Worm (Caenorhabditis elegans): ENCODE data around the gene nep-6.

nep-6 gene

DNA sequence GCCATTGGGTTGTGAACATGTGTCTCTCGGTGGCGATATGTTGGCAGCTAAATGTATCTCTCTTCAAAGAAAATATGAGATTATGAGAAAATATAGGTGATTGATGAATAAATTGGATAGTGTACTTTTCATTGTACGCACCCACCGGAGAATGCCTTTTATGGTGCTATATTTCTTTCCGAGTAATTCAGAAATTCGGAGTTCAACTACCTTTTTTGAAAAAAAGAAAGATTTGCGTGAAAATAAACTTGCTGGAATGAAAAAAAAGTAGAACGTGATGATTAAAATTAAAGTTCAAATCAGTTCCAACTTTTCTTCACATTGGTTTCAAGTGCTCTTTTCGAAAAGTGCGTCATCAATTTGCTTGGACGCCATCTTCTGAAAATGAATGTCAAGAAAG, 13.1 kb upstream of the nep-6 start, which contains the start of gene nep-8:
Gene nep-8, plus strand, starts transcription at position 301 of the 400 bp plus-strand sequence.
- TF ChIP-seq ama-1 (optimal IDR thresholded peaks at IDR 0.05) (no peak), B0310.2 (tag; optimal IDR thresholded peaks at IDR 0.05) (no peak), tbx-37 (GFP tag; conservative IDR thresholded peaks at IDR 0.05) (no peak), hmg-4 (GFP tag; optimal IDR thresholded peaks at IDR 0.05) (no peak), ceh-13 (GFP tag; optimal IDR thresholded peaks at IDR 0.05) (no peak), F13C5.2 (tag; optimal IDR thresholded peaks at IDR 0.05) (no peak), ceh-36 (tag; optimal IDR thresholded peaks at IDR 0.05) (no peak), ets-7 (tag; optimal IDR thresholded peaks at IDR 0.05) (no peak), pes-1 (GFP tag; IDR thresholded peaks at IDR 0.05) (no peak), hmbx-1 (tag; optimal IDR thresholded peaks at IDR 0.05) (no peak), tra-4 (tag; optimal IDR thresholded peaks at IDR 0.05) (no peak), hnd-1 (tag; optimal IDR thresholded peaks at IDR 0.05) (no peak), flt-1 (GFP tag; IDR thresholded peaks at IDR 0.05) (no peak), scrt-1 (GFP tag; IDR thresholded peaks at IDR 0.05) (no peak), sea-1 (GFP tag; conservative IDR thresholded peaks at IDR 0.05) (no peak), aly-1 (tag; optimal IDR thresholded peaks at IDR 0.05) (no peak), tbx-11 (GFP tag; IDR thresholded peaks at IDR 0.05) (no peak)

DNA sequence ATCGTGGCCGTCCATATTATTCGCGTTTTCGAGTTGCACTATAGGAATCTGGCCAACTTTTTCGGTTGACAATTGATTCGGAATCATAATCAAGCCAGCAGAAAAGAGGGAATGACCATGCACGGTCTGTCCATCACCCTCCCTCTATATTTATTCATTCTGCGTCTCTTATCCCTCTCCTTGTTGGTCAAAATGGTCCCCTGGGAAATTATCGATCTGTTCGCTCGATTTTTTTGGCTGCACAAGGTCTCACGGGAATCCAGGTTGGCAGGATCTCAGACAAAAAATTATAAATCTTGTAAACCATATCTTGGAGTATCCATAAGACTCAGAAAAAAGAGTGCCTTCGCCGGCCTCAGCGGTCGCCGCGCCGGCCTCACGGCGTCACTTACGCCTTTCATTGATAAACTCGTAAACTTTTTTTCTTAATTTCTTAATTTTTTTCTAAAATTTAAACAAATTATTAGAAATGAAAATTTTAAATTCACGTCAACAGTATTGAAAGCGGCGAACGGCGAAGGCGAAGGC, 2.2 kb upstream of the nep-6 start, which contains the start of the genes F18A12.7 and F18A12.2:
Gene F18A12.7, minus strand, starts transcription at position 101 of the 528 bp plus-strand sequence.
Gene F18A12.2, plus strand, starts transcription at position 478 of the 528 bp plus-strand sequence.
- TF ChIP-seq pes-1 (GFP tag; IDR thresholded peaks at IDR 0.05) (no peak), tbx-37 (GFP tag; conservative IDR thresholded peaks at IDR 0.05) (no peak)

DNA sequence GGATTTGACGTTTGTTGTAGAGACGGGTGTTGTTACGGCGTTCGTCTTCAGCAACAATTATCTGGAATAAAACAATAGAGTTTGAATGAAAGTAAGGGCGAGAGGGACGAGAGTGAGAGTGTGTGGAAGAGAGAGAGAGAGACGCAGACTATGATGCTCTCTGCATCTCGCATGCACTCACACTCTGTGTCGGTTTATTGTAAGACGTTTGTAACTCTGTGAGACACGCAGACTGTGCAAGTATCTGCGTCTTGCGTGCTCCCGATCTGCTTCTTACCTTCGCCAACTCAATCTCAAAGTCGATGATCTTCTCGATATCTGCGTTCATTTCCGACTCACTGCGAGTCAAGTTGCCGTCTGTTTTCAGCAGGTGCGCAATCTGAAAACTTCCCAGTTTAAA, 6.3 kb downstream of the nep-6 start:
- TF ChIP-seq flt-1 (GFP tag; IDR thresholded peaks at IDR 0.05), result no peak
- TF ChIP-seq hmg-4 (GFP tag; optimal IDR thresholded peaks at IDR 0.05), result no peak
- no peak for TF ChIP-seq B0310.2 (tag; optimal IDR thresholded peaks at IDR 0.05)

DNA sequence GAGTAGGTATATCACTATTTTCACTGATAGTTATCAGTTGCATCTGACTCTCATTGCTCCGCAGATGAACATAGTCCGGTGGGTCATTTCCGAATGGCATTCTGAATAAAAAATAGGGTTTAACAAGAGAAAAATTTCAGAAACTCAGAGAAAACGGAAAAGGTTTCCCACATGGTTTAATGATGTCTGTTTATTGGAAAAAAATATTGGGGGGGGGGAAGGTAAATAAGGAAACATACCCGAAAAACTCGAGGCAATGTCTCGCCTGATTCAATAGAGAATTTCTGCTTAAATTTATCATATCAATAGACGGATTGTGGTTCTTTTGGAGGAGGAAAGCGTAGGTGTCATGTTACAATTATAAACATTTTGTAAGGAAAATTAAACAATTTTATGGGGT, 8.8 kb downstream of the nep-6 start, which contains the start of gene nep-11:
Gene nep-11, minus strand, starts transcription at position 101 of the 400 bp plus-strand sequence.
- TF ChIP-seq hmbx-1 (tag; optimal IDR thresholded peaks at IDR 0.05) (no peak), F13C5.2 (tag; optimal IDR thresholded peaks at IDR 0.05) (no peak), scrt-1 (GFP tag; IDR thresholded peaks at IDR 0.05) (no peak), hmg-4 (GFP tag; optimal IDR thresholded peaks at IDR 0.05) (no peak), hnd-1 (tag; optimal IDR thresholded peaks at IDR 0.05) (no peak), ama-1 (optimal IDR thresholded peaks at IDR 0.05) (no peak), tra-4 (tag; optimal IDR thresholded peaks at IDR 0.05) (no peak), sea-1 (GFP tag; conservative IDR thresholded peaks at IDR 0.05) (no peak), aly-1 (tag; optimal IDR thresholded peaks at IDR 0.05) (no peak), ceh-13 (GFP tag; optimal IDR thresholded peaks at IDR 0.05) (no peak)

DNA sequence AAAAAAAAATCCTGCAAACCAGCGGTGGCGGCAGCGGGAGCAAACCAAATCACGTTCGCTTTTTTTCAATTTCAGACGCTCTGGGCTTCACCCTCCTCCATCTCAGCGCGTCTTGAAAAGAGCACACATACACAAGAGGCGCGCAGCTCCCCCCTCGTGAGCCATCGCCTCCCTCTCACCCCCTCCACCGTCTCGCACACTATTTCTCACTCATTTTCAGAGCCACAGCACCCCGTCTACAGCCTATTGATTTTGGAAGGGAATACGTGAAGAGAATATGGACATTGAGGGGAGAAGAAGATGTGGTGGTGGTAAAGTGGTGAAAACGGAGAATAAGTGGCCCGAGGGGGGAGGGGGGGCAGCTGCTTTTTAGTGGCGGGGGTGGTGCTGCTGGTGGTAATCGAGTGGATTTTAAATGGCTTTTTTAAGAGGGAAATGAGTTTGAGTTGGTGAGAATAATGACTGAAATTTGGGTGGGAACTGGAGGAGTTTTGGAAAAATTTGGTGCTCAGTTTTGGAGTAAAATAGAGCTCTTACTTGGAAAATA, 11.6 kb downstream of the nep-6 start:
- TF ChIP-seq pes-1 (GFP tag; IDR thresholded peaks at IDR 0.05) (no peak), tbx-11 (GFP tag; IDR thresholded peaks at IDR 0.05) (no peak), tra-4 (tag; optimal IDR thresholded peaks at IDR 0.05) (no peak), F13C5.2 (tag; optimal IDR thresholded peaks at IDR 0.05) (no peak), flt-1 (GFP tag; IDR thresholded peaks at IDR 0.05) (no peak), sea-1 (GFP tag; conservative IDR thresholded peaks at IDR 0.05) (no peak), aly-1 (tag; optimal IDR thresholded peaks at IDR 0.05) (no peak), hmg-4 (GFP tag; optimal IDR thresholded peaks at IDR 0.05) (no peak), scrt-1 (GFP tag; IDR thresholded peaks at IDR 0.05) (no peak), B0310.2 (tag; optimal IDR thresholded peaks at IDR 0.05) (no peak), ceh-36 (tag; optimal IDR thresholded peaks at IDR 0.05) (no peak), hmbx-1 (tag; optimal IDR thresholded peaks at IDR 0.05) (no peak), tbx-37 (GFP tag; conservative IDR thresholded peaks at IDR 0.05) (no peak), ceh-13 (GFP tag; optimal IDR thresholded peaks at IDR 0.05) (no peak), ets-7 (tag; optimal IDR thresholded peaks at IDR 0.05) (no peak), ama-1 (optimal IDR thresholded peaks at IDR 0.05) (no peak)

DNA sequence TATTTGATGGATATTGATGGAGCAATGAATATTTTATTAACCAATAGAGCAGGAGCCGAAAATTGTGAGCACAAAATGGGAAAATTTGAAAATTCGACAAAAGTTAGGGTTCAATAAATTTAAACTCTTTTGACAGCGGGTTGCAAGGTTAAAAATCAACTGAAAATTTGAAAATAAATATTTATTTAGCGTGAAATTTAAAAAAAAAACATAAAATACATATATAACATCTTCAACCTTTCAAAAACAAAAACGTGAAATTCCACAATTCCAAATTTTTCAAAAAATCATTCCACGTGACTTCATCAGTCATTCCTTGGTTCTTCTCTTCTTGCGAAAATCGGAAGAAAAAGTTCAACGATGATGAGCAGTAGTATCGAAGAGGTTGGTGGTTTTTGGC, 12.8 kb downstream of the nep-6 start, which contains the start of gene C16C8.18:
Gene C16C8.18, plus strand, starts transcription at position 301 of the 400 bp plus-strand sequence.
- TF ChIP-seq hmbx-1 (tag; optimal IDR thresholded peaks at IDR 0.05), result no peak
- no peak for TF ChIP-seq tbx-37 (GFP tag; conservative IDR thresholded peaks at IDR 0.05)
- no peak for TF ChIP-seq tbx-11 (GFP tag; IDR thresholded peaks at IDR 0.05)
- no peak for TF ChIP-seq aly-1 (tag; optimal IDR thresholded peaks at IDR 0.05)
- no peak for TF ChIP-seq tra-4 (tag; optimal IDR thresholded peaks at IDR 0.05)
- TF ChIP-seq F13C5.2 (tag; optimal IDR thresholded peaks at IDR 0.05), result no peak
- no peak for TF ChIP-seq sea-1 (GFP tag; conservative IDR thresholded peaks at IDR 0.05)
- no peak for TF ChIP-seq ama-1 (optimal IDR thresholded peaks at IDR 0.05)
- no peak for TF ChIP-seq pes-1 (GFP tag; IDR thresholded peaks at IDR 0.05)
- TF ChIP-seq flt-1 (GFP tag; IDR thresholded peaks at IDR 0.05), result no peak

DNA sequence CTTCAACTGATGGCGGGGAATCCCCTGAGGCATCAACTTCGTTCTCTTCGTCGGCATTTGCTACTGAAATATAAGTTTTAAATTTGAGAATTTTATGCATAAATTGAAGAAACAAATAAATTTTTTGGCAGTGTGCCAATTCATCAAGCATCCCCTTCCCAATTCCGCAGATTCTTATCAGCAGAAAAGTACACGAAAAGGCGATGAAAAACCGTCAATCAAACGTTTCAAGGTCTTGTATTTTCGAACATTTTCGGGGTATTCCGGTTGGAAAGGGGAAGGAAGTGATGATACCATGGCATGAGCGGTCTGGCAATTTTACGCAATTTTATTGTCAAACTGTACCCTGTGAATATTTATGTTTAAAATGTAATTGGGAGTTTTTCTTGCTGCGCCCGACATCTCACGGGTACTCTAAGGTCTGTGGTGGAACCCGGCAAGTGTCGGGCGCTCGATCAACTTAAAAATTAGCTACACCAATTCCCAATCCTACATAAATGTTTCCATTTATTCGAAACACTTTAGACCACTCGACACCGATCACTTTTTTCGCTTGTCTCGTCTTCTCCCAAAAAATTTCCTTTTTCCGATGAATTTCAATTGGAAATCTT, 18.4 kb downstream of the nep-6 start:
- no peak for TF ChIP-seq aly-1 (tag; optimal IDR thresholded peaks at IDR 0.05)
- TF ChIP-seq hnd-1 (tag; optimal IDR thresholded peaks at IDR 0.05), result no peak
- no peak for TF ChIP-seq ceh-36 (tag; optimal IDR thresholded peaks at IDR 0.05)
- TF ChIP-seq ceh-13 (GFP tag; optimal IDR thresholded peaks at IDR 0.05), result no peak
- no peak for TF ChIP-seq pes-1 (GFP tag; IDR thresholded peaks at IDR 0.05)
- no peak for TF ChIP-seq ama-1 (optimal IDR thresholded peaks at IDR 0.05)
- no peak for TF ChIP-seq B0310.2 (tag; optimal IDR thresholded peaks at IDR 0.05)
- TF ChIP-seq F13C5.2 (tag; optimal IDR thresholded peaks at IDR 0.05), result no peak
- no peak for TF ChIP-seq hmbx-1 (tag; optimal IDR thresholded peaks at IDR 0.05)
- no peak for TF ChIP-seq hmg-4 (GFP tag; optimal IDR thresholded peaks at IDR 0.05)
- no peak for TF ChIP-seq tbx-37 (GFP tag; conservative IDR thresholded peaks at IDR 0.05)
- no peak for TF ChIP-seq tbx-11 (GFP tag; IDR thresholded peaks at IDR 0.05)
- no peak for TF ChIP-seq tra-4 (tag; optimal IDR thresholded peaks at IDR 0.05)
- TF ChIP-seq ets-7 (tag; optimal IDR thresholded peaks at IDR 0.05), result no peak
- TF ChIP-seq scrt-1 (GFP tag; IDR thresholded peaks at IDR 0.05), result no peak

Data from whole organism, early embryonic.